Fruit fly (Drosophila melanogaster) whole organism, embryonic: ENCODE measurements around the gene CCAP.

ENCODE experiments used
- Bteb2 ChIP-seq: fragments of 200-800 bp; sonication (Bioruptor generic); optimal IDR thresholded peaks from 2 replicates; lab custom pipeline; 2016; ENCODE audit warnings: missing biosample characterization, missing genetic modification characterization
- C15 ChIP-seq: fragments of 200-800 bp; sonication (Bioruptor generic); IDR thresholded peaks from 3 replicates; pipeline ENCODE4 v1.3.6; 2022; ENCODE audit warnings: missing biosample characterization, missing genetic modification characterization
- CG11560 ChIP-seq: fragments of 200-800 bp; sonication (Bioruptor generic); IDR thresholded peaks from 3 replicates; pipeline ENCODE4 v1.3.6; 2022; ENCODE audit warnings: missing biosample characterization, missing genetic modification characterization
- CG12942 ChIP-seq: fragments of 200-800 bp; sonication (Bioruptor generic); optimal IDR thresholded peaks from 3 replicates; lab custom pipeline; 2016; ENCODE audit warnings: missing biosample characterization, missing genetic modification characterization
- CG13775 ChIP-seq: fragments of 200-800 bp; sonication (Bioruptor generic); optimal IDR thresholded peaks from 3 replicates; lab custom pipeline; 2017; ENCODE audit warnings: missing biosample characterization, mild to moderate bottlenecking, missing genetic modification characterization
- CG14441 ChIP-seq: fragments of 200-800 bp; sonication (Bioruptor generic); IDR thresholded peaks from 2 replicates; pipeline ENCODE4 v1.3.6; 2022; ENCODE audit warnings: missing biosample characterization, missing genetic modification characterization
- CG1529 ChIP-seq: fragments of 200-800 bp; sonication (Bioruptor generic); optimal IDR thresholded peaks from 3 replicates; lab custom pipeline; 2018; ENCODE audit warnings: missing biosample characterization, missing genetic modification characterization
- CG1602 ChIP-seq: fragments of 200-800 bp; sonication (Bioruptor generic); optimal IDR thresholded peaks from 3 replicates; lab custom pipeline; 2016; ENCODE audit warnings: missing biosample characterization, missing genetic modification characterization
- CG1647 ChIP-seq: fragments of 200-800 bp; sonication (Bioruptor generic); optimal IDR thresholded peaks from 3 replicates; lab custom pipeline; 2016; ENCODE audit warnings: missing biosample characterization, missing genetic modification characterization
- CG17359 ChIP-seq: fragments of 200-800 bp; sonication (Bioruptor generic); optimal IDR thresholded peaks from 3 replicates; lab custom pipeline; 2018; ENCODE audit warnings: missing biosample characterization, mild to moderate bottlenecking, missing genetic modification characterization, moderate library complexity
- CG1832 ChIP-seq: fragments of 200-800 bp; sonication (Bioruptor generic); optimal IDR thresholded peaks from 2 replicates; lab custom pipeline; 2017; ENCODE audit warnings: missing biosample characterization, mild to moderate bottlenecking, missing genetic modification characterization, inconsistent platforms
- CG2120 ChIP-seq: fragments of 200-800 bp; sonication (Bioruptor generic); optimal IDR thresholded peaks from 3 replicates; lab custom pipeline; 2016; ENCODE audit warnings: missing biosample characterization, missing genetic modification characterization
- CG2678 ChIP-seq: fragments of 200-800 bp; sonication (Bioruptor generic); optimal IDR thresholded peaks from 3 replicates; lab custom pipeline; 2019; ENCODE audit warnings: missing biosample characterization, mild to moderate bottlenecking, missing genetic modification characterization, moderate library complexity
- CG4282 ChIP-seq: fragments of 200-800 bp; sonication (Bioruptor generic); optimal IDR thresholded peaks from 2 replicates; lab custom pipeline; 2016; ENCODE audit warnings: missing biosample characterization, missing genetic modification characterization
- CG5245 ChIP-seq: fragments of 200-800 bp; sonication (Bioruptor generic); optimal IDR thresholded peaks from 3 replicates; lab custom pipeline; 2016; ENCODE audit warnings: missing biosample characterization, missing genetic modification characterization
- CG6175 ChIP-seq: fragments of 200-800 bp; sonication (Bioruptor generic); IDR thresholded peaks from 3 replicates; pipeline ENCODE4 v1.3.6; 2022; ENCODE audit warnings: missing biosample characterization, missing genetic modification characterization
- CG6765 ChIP-seq: fragments of 200-800 bp; sonication (Bioruptor generic); optimal IDR thresholded peaks from 3 replicates; lab custom pipeline; 2017; ENCODE audit warnings: missing biosample characterization, mild to moderate bottlenecking, missing genetic modification characterization
- CG7357 ChIP-seq: fragments of 200-800 bp; sonication (Bioruptor generic); IDR thresholded peaks from 3 replicates; pipeline ENCODE4 v1.3.6; 2022; ENCODE audit warnings: missing biosample characterization, missing genetic modification characterization
- CG8089 ChIP-seq: fragments of 200-800 bp; sonication (Bioruptor generic); optimal IDR thresholded peaks from 3 replicates; lab custom pipeline; 2016; ENCODE audit warnings: missing biosample characterization, missing genetic modification characterization
- CG8281 ChIP-seq: fragments of 200-800 bp; sonication (Bioruptor generic); optimal IDR thresholded peaks from 2 replicates; lab custom pipeline; 2018; ENCODE audit warnings: missing biosample characterization, mild to moderate bottlenecking, missing genetic modification characterization, moderate library complexity
- CG9876 ChIP-seq: fragments of 200-800 bp; sonication (Bioruptor generic); optimal IDR thresholded peaks from 2 replicates; lab custom pipeline; 2016; ENCODE audit warnings: missing biosample characterization, missing genetic modification characterization
- CoRest ChIP-seq: fragments of 200-800 bp; sonication (Bioruptor generic); optimal IDR thresholded peaks from 3 replicates; lab custom pipeline; 2018; ENCODE audit warnings: missing biosample characterization, mild to moderate bottlenecking, missing genetic modification characterization, moderate library complexity
- Deaf1 ChIP-seq: fragments of 200-800 bp; optimal IDR thresholded peaks from 3 replicates; lab custom pipeline; 2019; ENCODE audit warnings: missing biosample characterization, mild to moderate bottlenecking, missing genetic modification characterization, moderate library complexity
- Dip3 ChIP-seq: fragments of 200-800 bp; sonication (Bioruptor generic); optimal IDR thresholded peaks from 3 replicates; lab custom pipeline; 2016; ENCODE audit warnings: missing biosample characterization, missing genetic modification characterization
- Doc2 ChIP-seq: fragments of 200-800 bp; sonication (Bioruptor generic); IDR thresholded peaks from 2 replicates; pipeline ENCODE4 v1.3.6; 2022; ENCODE audit warnings: missing biosample characterization, missing genetic modification characterization
- Gug ChIP-seq: fragments of 200-800 bp; sonication (Bioruptor generic); IDR thresholded peaks from 4 replicates; pipeline ENCODE4 v1.3.6; 2022; ENCODE audit warnings: missing biosample characterization, missing genetic modification characterization
- Mrtf ChIP-seq: fragments of 200-800 bp; sonication (Bioruptor generic); IDR thresholded peaks from 3 replicates; pipeline ENCODE4 v1.3.6; 2022; ENCODE audit warnings: missing biosample characterization, missing genetic modification characterization
- NK7.1 ChIP-seq: fragments of 200-800 bp; sonication (Bioruptor generic); optimal IDR thresholded peaks from 3 replicates; lab custom pipeline; 2016; ENCODE audit warnings: missing biosample characterization, missing genetic modification characterization
- Oaz ChIP-seq: fragments of 200-800 bp; sonication (Bioruptor generic); IDR thresholded peaks from 2 replicates; pipeline ENCODE4 v1.3.6; 2022; ENCODE audit warnings: missing biosample characterization, missing genetic modification characterization
- PHDP ChIP-seq: fragments of 200-800 bp; sonication (Bioruptor generic); optimal IDR thresholded peaks from 3 replicates; lab custom pipeline; 2018; ENCODE audit warnings: missing biosample characterization, mild to moderate bottlenecking, missing genetic modification characterization, moderate library complexity
- Ravus ChIP-seq: fragments of 200-800 bp; sonication (Bioruptor generic); IDR thresholded peaks from 2 replicates; pipeline ENCODE4 v1.3.6; 2022; ENCODE audit warnings: missing biosample characterization, missing genetic modification characterization
- Ssrp ChIP-seq: fragments of 200-800 bp; sonication (Bioruptor generic); optimal IDR thresholded peaks from 2 replicates; lab custom pipeline; 2018; ENCODE audit warnings: missing biosample characterization, mild to moderate bottlenecking, missing genetic modification characterization, moderate library complexity
- Trl ChIP-seq, 3 experiments: fragments of >200 bp in 2 of 3; fragments of 200-800 bp in 1 of 3; sonication (Bioruptor generic) in 1 of 3; optimal IDR thresholded peaks; 2 replicates in 1 of 3; 3 replicates in 2 of 3; lab custom pipeline; 2016 to 2017; ENCODE audit warnings: missing biosample characterization in 1 of 3, missing genetic modification characterization in 1 of 3
- az2 ChIP-seq: fragments of 200-800 bp; sonication (Bioruptor generic); optimal IDR thresholded peaks from 3 replicates; lab custom pipeline; 2016; ENCODE audit warnings: missing biosample characterization, missing genetic modification characterization
- cato ChIP-seq: fragments of 200-800 bp; sonication (Bioruptor generic); optimal IDR thresholded peaks from 2 replicates; lab custom pipeline; 2016; ENCODE audit warnings: missing biosample characterization, missing genetic modification characterization, borderline replicate concordance
- chif ChIP-seq, 2 experiments: fragments of 200-800 bp; sonication (Bioruptor generic); optimal IDR thresholded peaks; 3 replicates each; lab custom pipeline; 2016; ENCODE audit warnings: missing biosample characterization in 2 of 2, missing genetic modification characterization in 2 of 2
- ci ChIP-seq: fragments of 200-800 bp; sonication (Bioruptor generic); IDR thresholded peaks from 3 replicates; pipeline ENCODE4 v1.3.6; 2022; ENCODE audit warnings: missing biosample characterization, missing genetic modification characterization
- danr ChIP-seq: fragments of 200-800 bp; sonication (Bioruptor generic); IDR thresholded peaks from 2 replicates; pipeline ENCODE4 v1.3.6; 2022; ENCODE audit warnings: missing biosample characterization, missing genetic modification characterization
- esg ChIP-seq: fragments of 200-800 bp; sonication (Bioruptor generic); conservative IDR thresholded peaks from 2 replicates; pipeline ENCODE4 v1.3.6; 2022; ENCODE audit warnings: missing biosample characterization, missing genetic modification characterization
- ham ChIP-seq: fragments of 200-800 bp; sonication (Bioruptor generic); IDR thresholded peaks from 2 replicates; pipeline ENCODE4 v1.3.6; 2022; ENCODE audit warnings: missing biosample characterization, missing genetic modification characterization
- hkb ChIP-seq, 2 experiments: fragments of 200-800 bp in 1 of 2; fragments of >200 bp in 1 of 2; sonication (Bioruptor generic) in 1 of 2; IDR thresholded peaks in 1 of 2; optimal IDR thresholded peaks in 1 of 2; 2 replicates each; pipeline versions ENCODE4 v1.3.6 to Lab custom; 2017 to 2022; ENCODE audit warnings: missing biosample characterization in 1 of 2, missing genetic modification characterization in 1 of 2
- lbe ChIP-seq: fragments of 200-800 bp; sonication (Bioruptor generic); optimal IDR thresholded peaks from 2 replicates; lab custom pipeline; 2016; ENCODE audit warnings: missing biosample characterization, mild to moderate bottlenecking, missing genetic modification characterization
- mld ChIP-seq: fragments of 200-800 bp; sonication (Bioruptor generic); IDR thresholded peaks from 3 replicates; pipeline ENCODE4 v1.3.6; 2022; ENCODE audit warnings: missing biosample characterization, missing genetic modification characterization; ENCODE audit not compliant: partially characterized antibody
- otp ChIP-seq: fragments of 200-800 bp; sonication (Bioruptor generic); IDR thresholded peaks from 3 replicates; pipeline ENCODE4, ENCODE4 v1.3.6; 2022; ENCODE audit warnings: missing biosample characterization, missing genetic modification characterization
- sc ChIP-seq, 3 experiments: fragments of >200 bp in 2 of 3; fragments of 200-800 bp in 1 of 3; sonication (Bioruptor generic) in 1 of 3; optimal IDR thresholded peaks; 2 replicates in 2 of 3; 3 replicates in 1 of 3; lab custom pipeline; 2017; ENCODE audit warnings: mild to moderate bottlenecking in 1 of 3, missing biosample characterization in 1 of 3, missing genetic modification characterization in 1 of 3, missing genetic modification reagents in 1 of 3
- stc ChIP-seq: fragments of 200-800 bp; sonication (Bioruptor generic); IDR thresholded peaks from 2 replicates; pipeline ENCODE4 v1.3.6; 2022; ENCODE audit warnings: missing biosample characterization, missing genetic modification characterization
- toy ChIP-seq: fragments of 200-800 bp; sonication (Bioruptor generic); IDR thresholded peaks from 2 replicates; pipeline ENCODE4 v1.3.6; 2022; ENCODE audit warnings: missing biosample characterization, missing genetic modification characterization
- zen2 ChIP-seq: fragments of 200-800 bp; sonication (Bioruptor generic); IDR thresholded peaks from 3 replicates; pipeline ENCODE4 v1.3.6; 2022; ENCODE audit warnings: missing biosample characterization, missing genetic modification characterization; ENCODE audit not compliant: partially characterized antibody
- zfh2 ChIP-seq: fragments of 200-800 bp; sonication (Bioruptor generic); optimal IDR thresholded peaks from 2 replicates; lab custom pipeline; 2016; ENCODE audit warnings: missing biosample characterization, missing genetic modification characterization

The CCAP gene

DNA sequence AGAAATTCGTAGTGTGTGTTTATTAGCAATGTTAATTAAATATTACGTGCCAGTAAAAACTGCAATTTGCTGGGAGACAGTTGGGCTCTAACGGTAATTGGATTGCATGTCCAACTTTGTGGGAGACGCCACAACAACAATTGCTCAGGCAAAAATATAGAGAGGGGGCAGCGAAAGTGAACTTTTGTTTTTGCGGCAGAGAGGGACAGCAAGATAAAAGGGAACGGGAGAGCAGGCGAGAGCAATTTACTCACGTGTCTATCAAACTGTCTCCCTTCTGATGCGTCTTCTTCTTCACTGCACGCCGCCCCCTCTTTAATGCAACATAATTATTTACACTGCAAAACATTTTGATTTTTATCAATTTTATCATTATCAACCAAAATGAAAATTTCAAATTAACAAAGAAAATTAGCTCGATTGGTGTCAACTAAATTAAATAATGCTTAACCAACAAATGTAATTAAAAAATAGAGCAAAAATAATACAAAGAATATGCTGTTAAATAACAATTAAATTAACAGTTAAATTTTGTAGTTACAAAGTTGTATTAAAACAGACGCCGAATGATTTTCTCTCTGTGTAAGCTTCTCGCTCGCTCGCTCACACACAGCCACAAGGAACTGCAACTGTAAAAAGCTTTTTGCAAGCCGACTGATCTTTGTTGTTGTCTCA, 34.5 kb downstream of the CCAP start (continued):
- TF ChIP-seq toy (GFP tag; lab: Robert Waterston, UW) (no peak), az2 (GFP tag; lab: Kevin White, UChicago) (peak; percentile 79), CG1832 (no peak), Oaz (GFP tag; lab: Robert Waterston, UW) (no peak), CG2120 (GFP tag; lab: Kevin White, UChicago) (peak; percentile 36), Gug (GFP tag; lab: Robert Waterston, UW) (no peak), NK7.1 (GFP tag; lab: Kevin White, UChicago) (no peak), C15 (GFP tag; lab: Robert Waterston, UW) (no peak), sc (optimal IDR thresholded peaks at IDR 0.05; lab: Kevin White, UChicago) (no peak), sc (GFP tag; optimal IDR thresholded peaks at IDR 0.05; lab: Kevin White, UChicago) (peak; percentile 69), stc (GFP tag; lab: Robert Waterston, UW) (peak; percentile 86), Ssrp (tag; lab: Kevin White, UChicago) (peak; percentile 90), CG1602 (GFP tag; lab: Kevin White, UChicago) (peak; percentile 75), CG1529 (peak; percentile 79), ham (GFP tag; lab: Robert Waterston, UW) (no peak), lbe (peak; percentile 73), CG6765 (GFP tag; lab: Kevin White, UChicago) (peak; percentile 15), CG12942 (GFP tag; lab: Kevin White, UChicago) (peak; percentile 68), CG17359 (peak; percentile 94), CG1647 (GFP tag; lab: Kevin White, UChicago) (peak; percentile 61), Ravus (GFP tag; lab: Robert Waterston, UW) (peak; percentile 24; the same call in 1 of the 2 replicates), Dip3 (GFP tag; lab: Kevin White, UChicago) (no peak), danr (GFP tag; lab: Robert Waterston, UW) (0 out of 2 replicates have a peak, but pooled peaks have one; percentile 9), CG8089 (peak; percentile 57), zen2 (GFP tag; lab: Robert Waterston, UW) (no peak), chif (GFP tag; optimal IDR thresholded peaks at IDR 0.05; lab: Kevin White, UChicago) (peak; percentile 68 to 84), CG5245 (GFP tag; lab: Kevin White, UChicago) (peak; percentile 65), CG6175 (no peak), CG9876 (peak; percentile 28), mld (GFP tag; lab: Robert Waterston, UW) (no peak), esg (GFP tag; lab: Robert Waterston, UW) (peak; percentile 69), CG7357 (no peak), otp (GFP tag; lab: Robert Waterston, UW) (peak; percentile 78; the same call in 2 of the 3 replicates), Deaf1 (tag; lab: Kevin White, UChicago) (peak; percentile 67), Doc2 (GFP tag; lab: Robert Waterston, UW) (no peak), cato (GFP tag; lab: Kevin White, UChicago) (peak; percentile 54), CG14441 (GFP tag; lab: Robert Waterston, UW) (peak; percentile 71), CG11560 (tag; lab: Robert Waterston, UW) (no peak), CoRest (tag; lab: Kevin White, UChicago) (peak; percentile 83), Mrtf (GFP tag; lab: Robert Waterston, UW) (peak; percentile 36; the same call in 1 of the 3 replicates), CG2678 (tag; lab: Kevin White, UChicago) (peak; percentile 94), ci (peak; percentile 84), CG4282 (GFP tag; lab: Kevin White, UChicago) (no peak), hkb (optimal IDR thresholded peaks at IDR 0.05; lab: Kevin White, UChicago) (no peak), hkb (GFP tag; IDR thresholded peaks at IDR 0.05; lab: Robert Waterston, UW) (peak; percentile 86), Bteb2 (GFP tag; lab: Kevin White, UChicago) (peak; percentile 45), CG8281 (tag; lab: Kevin White, UChicago) (peak; percentile 75), CG13775 (GFP tag; lab: Kevin White, UChicago) (peak; percentile 59), zfh2 (no peak), Trl (optimal IDR thresholded peaks at IDR 0.05; lab: Kevin White, UChicago) (peak; percentile 36 to 56), Trl (GFP tag; optimal IDR thresholded peaks at IDR 0.05; lab: Kevin White, UChicago) (peak; percentile 15), PHDP (tag; lab: Kevin White, UChicago) (peak; percentile 73)
